Fruit fly (Drosophila melanogaster): ENCODE data around the gene Cals.

Gene Cals

dm6 chr4:1146456-1146855 lies 23.3 kb upstream of the Cals start (continued):
- TF ChIP-seq YL-1 (GFP tag; optimal IDR thresholded peaks at IDR 0.05) (peak; percentile 22), CG12299 (tag; optimal IDR thresholded peaks at IDR 0.05) (peak; percentile 44), vnd (GFP tag; IDR thresholded peaks at IDR 0.05; ENCODE audit: partially characterized antibody) (0 out of 3 replicates have a peak, but pooled peaks have one; percentile 43), seq (GFP tag; IDR thresholded peaks at IDR 0.05) (no peak), CG1603 (tag; optimal IDR thresholded peaks at IDR 0.05) (peak; percentile 87), CG9437 (GFP tag; optimal IDR thresholded peaks at IDR 0.05) (peak; percentile 5), CG33213 (GFP tag; optimal IDR thresholded peaks at IDR 0.05) (peak; percentile 67), slou (GFP tag; optimal IDR thresholded peaks at IDR 0.05) (no peak), tup (GFP tag; optimal IDR thresholded peaks at IDR 0.05) (no peak), unpg (GFP tag; optimal IDR thresholded peaks at IDR 0.05) (no peak), lilli (GFP tag; optimal IDR thresholded peaks at IDR 0.05) (peak; percentile 21), Hr51 (GFP tag; optimal IDR thresholded peaks at IDR 0.05) (no peak), Dll (GFP tag; IDR thresholded peaks at IDR 0.05; ENCODE audit: partially characterized antibody) (peak; percentile 33; the same call in 1 of the 4 replicates), CoRest (tag; optimal IDR thresholded peaks at IDR 0.05) (peak; percentile 20), PHDP (tag; optimal IDR thresholded peaks at IDR 0.05) (peak; percentile 41), CG17385 (GFP tag; optimal IDR thresholded peaks at IDR 0.05) (peak; percentile 38), CG17912 (GFP tag; optimal IDR thresholded peaks at IDR 0.05) (peak; percentile 32), Sry-δ (GFP tag; optimal IDR thresholded peaks at IDR 0.05) (peak; percentile 28), B-H2 (GFP tag; optimal IDR thresholded peaks at IDR 0.05) (peak; percentile 6), sens (GFP tag) (peak; percentile 80), row (GFP tag; IDR thresholded peaks at IDR 0.05) (peak; percentile 76), CG30431 (GFP tag; optimal IDR thresholded peaks at IDR 0.05) (no peak), CG34376 (GFP tag; optimal IDR thresholded peaks at IDR 0.05) (peak; percentile 27), CG2120 (GFP tag; optimal IDR thresholded peaks at IDR 0.05) (peak; percentile 13), BEAF-32 (GFP tag; optimal IDR thresholded peaks at IDR 0.05) (peak; percentile 60), Max (GFP tag; optimal IDR thresholded peaks at IDR 0.05) (peak; percentile 19), Myb (GFP tag; optimal IDR thresholded peaks at IDR 0.05) (peak; percentile 10), CG15696 (tag; optimal IDR thresholded peaks at IDR 0.05) (no peak), ewg (GFP tag; optimal IDR thresholded peaks at IDR 0.05) (peak; percentile 93), CG12659 (GFP tag; optimal IDR thresholded peaks at IDR 0.05) (peak; percentile 43), pfk (GFP tag; optimal IDR thresholded peaks at IDR 0.05) (peak; percentile 67), CG8290 (GFP tag; optimal IDR thresholded peaks at IDR 0.05) (peak; percentile 87), CG8290 (tag; optimal IDR thresholded peaks at IDR 0.05) (peak; percentile 69 to 75), zfh2 (GFP tag; optimal IDR thresholded peaks at IDR 0.05) (no peak), Vsx1 (GFP tag; optimal IDR thresholded peaks at IDR 0.05) (peak; percentile 32), CG4617 (GFP tag; optimal IDR thresholded peaks at IDR 0.05; ENCODE audit: borderline replicate concordance) (no peak), eve (GFP tag; optimal IDR thresholded peaks at IDR 0.05) (peak in 1 of 2 experiments; percentile 57), Dfd (GFP tag; optimal IDR thresholded peaks at IDR 0.05) (no peak), lbe (GFP tag; optimal IDR thresholded peaks at IDR 0.05) (no peak), lola (GFP tag; optimal IDR thresholded peaks at IDR 0.05) (peak in 1 of 3 experiments; percentile 69), ssp (GFP tag; IDR thresholded peaks at IDR 0.05) (peak; percentile 95), Ets97D (GFP tag; optimal IDR thresholded peaks at IDR 0.05) (peak; percentile 71), en (GFP tag; optimal IDR thresholded peaks at IDR 0.05) (peak; percentile 4), CG31441 (GFP tag; IDR thresholded peaks at IDR 0.05) (peak; percentile 37; the same call in 1 of the 2 replicates), CG12769 (tag; optimal IDR thresholded peaks at IDR 0.05) (peak; percentile 29), maf-S (GFP tag; optimal IDR thresholded peaks at IDR 0.05) (no peak), Meics (GFP tag; optimal IDR thresholded peaks at IDR 0.05) (peak; percentile 43), CG13894 (tag; optimal IDR thresholded peaks at IDR 0.05) (peak; percentile 70), HLH54F (GFP tag; optimal IDR thresholded peaks at IDR 0.05) (peak; percentile 13), CG10431 (GFP tag; optimal IDR thresholded peaks at IDR 0.05) (peak; percentile 15)
